Worm (Caenorhabditis elegans): ENCODE measurements around the gene T23D5.3.

ce11 chrV:15721888-15722287, 11.6 kb downstream of the T23D5.3 start, which contains the start of gene srh-140:
- TF ChIP-seq snpc-4 (GFP tag; optimal IDR thresholded peaks at IDR 0.05): no peak
- TF ChIP-seq snpc-4 (tag; optimal IDR thresholded peaks at IDR 0.05): no peak
- TF ChIP-seq B0019.2 (GFP tag; conservative IDR thresholded peaks at IDR 0.05): no peak
- TF ChIP-seq ztf-28 (GFP tag; IDR thresholded peaks at IDR 0.05): no peak
- no peak for TF ChIP-seq efl-1 (GFP tag; optimal IDR thresholded peaks at IDR 0.05)
- TF ChIP-seq ama-1 (optimal IDR thresholded peaks at IDR 0.05): no peak
- TF ChIP-seq ama-1 (GFP tag; optimal IDR thresholded peaks at IDR 0.05): no peak
- TF ChIP-seq unc-62 (GFP tag; optimal IDR thresholded peaks at IDR 0.05): no peak
- TF ChIP-seq aptf-2 (GFP tag; conservative IDR thresholded peaks at IDR 0.05): no peak
- no peak for TF ChIP-seq unc-130 (GFP tag; optimal IDR thresholded peaks at IDR 0.05)
- TF ChIP-seq nfya-1 (tag; optimal IDR thresholded peaks at IDR 0.05; ENCODE audit: borderline replicate concordance, insufficient read depth): no peak
- no peak for TF ChIP-seq ztf-3 (GFP tag; optimal IDR thresholded peaks at IDR 0.05)
- TF ChIP-seq zfh-2 (GFP tag; conservative IDR thresholded peaks at IDR 0.05): no peak
- TF ChIP-seq egl-18 (GFP tag; IDR thresholded peaks at IDR 0.05): no peak

All from whole organism, young adult.